Worm (Caenorhabditis elegans) whole organism, L3 larva: Measurements from ENCODE around the gene M01B2.13.

Experiments used
- aly-2 ChIP-seq: fragments of 150-350 bp; optimal IDR thresholded peaks from 2 replicates; lab custom pipeline; 2014; ENCODE audit warnings: missing biosample characterization, missing genetic modification characterization
- ama-1 ChIP-seq: fragments of 150-350 bp; optimal IDR thresholded peaks from 2 replicates; lab custom pipeline; 2018
- ceh-16 ChIP-seq: sonication (generic microtip); optimal IDR thresholded peaks from 2 replicates; lab custom pipeline; 2017; ENCODE audit warnings: missing biosample characterization, missing genetic modification characterization
- ceh-28 ChIP-seq: fragments of 150-350 bp; optimal IDR thresholded peaks from 2 replicates; lab custom pipeline; 2014; ENCODE audit warnings: missing biosample characterization, missing genetic modification reagents, missing genetic modification characterization
- ceh-82 ChIP-seq: fragments of 150-350 bp; optimal IDR thresholded peaks from 2 replicates; lab custom pipeline; 2014; ENCODE audit warnings: missing biosample characterization, missing genetic modification characterization
- elt-2 ChIP-seq: sonication (generic microtip); optimal IDR thresholded peaks from 2 replicates; lab custom pipeline; 2016; ENCODE audit warnings: missing genetic modification reagents, mild to moderate bottlenecking, missing genetic modification characterization, missing compliant biosample characterization
- elt-3 ChIP-seq, 3 experiments: fragments of 150-350 bp in 1 of 3; sonication (generic microtip) in 2 of 3; optimal IDR thresholded peaks; 2 replicates in 2 of 3; 4 replicates in 1 of 3; lab custom pipeline; 2014 to 2017; ENCODE audit warnings: missing biosample characterization in 3 of 3, missing genetic modification characterization in 3 of 3
- eor-1 ChIP-seq, 2 experiments: fragments of 150-350 bp; optimal IDR thresholded peaks; 2 replicates each; lab custom pipeline; 2014 to 2018; ENCODE audit warnings: missing biosample characterization in 2 of 2, missing genetic modification characterization in 2 of 2
- fkh-10 ChIP-seq: sonication (generic microtip); optimal IDR thresholded peaks from 2 replicates; lab custom pipeline; 2017; ENCODE audit warnings: missing biosample characterization, missing genetic modification reagents, missing genetic modification characterization
- fkh-2 ChIP-seq: fragments of 150-350 bp; optimal IDR thresholded peaks from 2 replicates; lab custom pipeline; 2014; ENCODE audit warnings: missing biosample characterization, missing genetic modification reagents, missing genetic modification characterization
- fos-1 ChIP-seq: fragments of 150-350 bp; optimal IDR thresholded peaks from 2 replicates; lab custom pipeline; 2014; ENCODE audit warnings: missing biosample characterization, missing genetic modification characterization
- hmg-11 ChIP-seq: sonication (generic microtip); optimal IDR thresholded peaks from 2 replicates; lab custom pipeline; 2016; ENCODE audit warnings: missing genetic modification characterization, missing compliant biosample characterization
- lin-39 ChIP-seq: fragments of 150-350 bp; optimal IDR thresholded peaks from 2 replicates; lab custom pipeline; 2018; ENCODE audit warnings: missing biosample characterization, missing genetic modification reagents, missing genetic modification characterization
- lsy-12 ChIP-seq: sonication (generic microtip); optimal IDR thresholded peaks from 2 replicates; lab custom pipeline; 2016; ENCODE audit warnings: mild to moderate bottlenecking, missing genetic modification characterization, missing compliant biosample characterization
- mml-1 ChIP-seq: fragments of 150-350 bp; sonication (generic microtip); optimal IDR thresholded peaks from 3 replicates; lab custom pipeline; 2014; ENCODE audit warnings: missing biosample characterization, missing genetic modification characterization
- nhr-11 ChIP-seq: fragments of 150-350 bp; optimal IDR thresholded peaks from 2 replicates; lab custom pipeline; 2014; ENCODE audit warnings: missing biosample characterization, missing genetic modification characterization
- nhr-237 ChIP-seq: fragments of 150-350 bp; optimal IDR thresholded peaks from 2 replicates; lab custom pipeline; 2014; ENCODE audit warnings: missing biosample characterization, missing genetic modification characterization
- nhr-25 ChIP-seq: sonication (generic microtip); optimal IDR thresholded peaks from 2 replicates; lab custom pipeline; 2017; ENCODE audit warnings: missing biosample characterization, missing genetic modification characterization
- nhr-28 ChIP-seq: fragments of 150-350 bp; optimal IDR thresholded peaks from 2 replicates; lab custom pipeline; 2014; ENCODE audit warnings: missing biosample characterization, missing genetic modification characterization
- nhr-43 ChIP-seq: sonication (generic microtip); optimal IDR thresholded peaks from 2 replicates; lab custom pipeline; 2016; ENCODE audit warnings: mild to moderate bottlenecking, missing genetic modification characterization, missing compliant biosample characterization; ENCODE audit not compliant: poor library complexity, severe bottlenecking
- nhr-67 ChIP-seq: fragments of 150-350 bp; optimal IDR thresholded peaks from 2 replicates; lab custom pipeline; 2014; ENCODE audit warnings: missing biosample characterization, missing genetic modification characterization
- nhr-76 ChIP-seq: fragments of 150-350 bp; sonication (generic microtip); optimal IDR thresholded peaks from 5 replicates; lab custom pipeline; 2014; ENCODE audit warnings: missing biosample characterization, missing genetic modification characterization
- nhr-77 ChIP-seq: fragments of 150-350 bp; optimal IDR thresholded peaks from 2 replicates; lab custom pipeline; 2014; ENCODE audit warnings: missing biosample characterization, missing genetic modification characterization
- pha-4 ChIP-seq: fragments of 150-350 bp; optimal IDR thresholded peaks from 2 replicates; lab custom pipeline; 2014; ENCODE audit warnings: missing biosample characterization, missing genetic modification reagents, missing genetic modification characterization
- skn-1 ChIP-seq: fragments of 150-350 bp; optimal IDR thresholded peaks from 2 replicates; lab custom pipeline; 2014; ENCODE audit warnings: missing biosample characterization, missing genetic modification characterization
- snpc-4 ChIP-seq: fragments of 150-350 bp; optimal IDR thresholded peaks from 2 replicates; lab custom pipeline; 2014; ENCODE audit warnings: missing biosample characterization, missing genetic modification characterization
- tbx-2 ChIP-seq: sonication (generic microtip); optimal IDR thresholded peaks from 2 replicates; lab custom pipeline; 2016; ENCODE audit warnings: mild to moderate bottlenecking, missing genetic modification characterization, missing compliant biosample characterization
- unc-39 ChIP-seq: sonication (generic microtip); optimal IDR thresholded peaks from 4 replicates; lab custom pipeline; 2017; ENCODE audit warnings: missing biosample characterization, missing genetic modification characterization
- unc-62 ChIP-seq: fragments of 150-350 bp; sonication (generic microtip); optimal IDR thresholded peaks from 4 replicates; lab custom pipeline; 2014; ENCODE audit warnings: missing biosample characterization, missing genetic modification reagents, missing genetic modification characterization
- ztf-11 ChIP-seq: fragments of 150-350 bp; optimal IDR thresholded peaks from 2 replicates; lab custom pipeline; 2014; ENCODE audit warnings: missing biosample characterization, missing genetic modification characterization

Gene M01B2.13

ce11 chrV:15240215-15240614, 25.5 kb downstream of the M01B2.13 start, which contains the start of gene srw-11:
Gene srw-11, minus strand, starts transcription at chrV:15240315.
- TF ChIP-seq nhr-77 (tag; lab: Kevin White, UChicago) (no peak), lin-39 (tag; lab: Kevin White, UChicago) (no peak), fkh-2 (no peak)

ce11 chrV:15238552-15238951, 27.2 kb downstream of the M01B2.13 start, which contains the start of gene srw-12:
Gene srw-12, minus strand, starts transcription at chrV:15238652.
- TF ChIP-seq nhr-237 (tag; lab: Kevin White, UChicago) = no peak

DNA sequence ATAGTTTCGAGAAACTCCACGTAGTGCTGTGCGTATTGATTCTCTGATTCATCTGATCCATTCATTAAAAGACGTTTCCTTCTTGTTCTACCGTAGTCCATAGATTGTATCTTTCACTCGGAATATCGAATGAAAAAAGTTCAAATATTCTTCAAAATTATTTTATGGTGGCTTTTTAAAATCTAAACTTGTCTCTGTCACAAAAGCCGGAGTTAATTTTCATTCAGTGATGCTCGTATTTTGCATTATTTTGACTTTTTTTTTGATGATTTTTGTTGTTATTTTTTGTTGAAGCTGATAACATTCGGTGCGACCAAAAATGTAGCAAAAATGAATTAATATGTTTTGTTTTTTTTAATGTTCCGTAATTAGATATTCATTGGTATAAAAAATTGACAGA, 30.1 kb downstream of the M01B2.13 start, which contains the start of gene nhr-164:
nhr-164 (minus strand) TSS at position 101 of the 400 bp plus-strand sequence.
- no peak for TF ChIP-seq snpc-4 (tag; lab: Kevin White, UChicago)
- no peak for TF ChIP-seq unc-39 (tag; lab: Kevin White, UChicago)
- no peak for TF ChIP-seq skn-1 (tag; lab: Kevin White, UChicago)
- no peak for TF ChIP-seq ztf-11
- no peak for TF ChIP-seq unc-62
- no peak for TF ChIP-seq mml-1 (tag; lab: Kevin White, UChicago)
- no peak for TF ChIP-seq ceh-28 (tag; lab: Kevin White, UChicago)
- no peak for TF ChIP-seq fos-1 (tag; lab: Kevin White, UChicago)
- TF ChIP-seq nhr-43 (tag; lab: Kevin White, UChicago) = no peak
- no peak for TF ChIP-seq eor-1 (tag; optimal IDR thresholded peaks at IDR 0.05; lab: Kevin White, UChicago)
- no peak for TF ChIP-seq nhr-77 (tag; lab: Kevin White, UChicago)
- TF ChIP-seq tbx-2 (tag; lab: Kevin White, UChicago) = no peak
- no peak for TF ChIP-seq pha-4 (tag; lab: Kevin White, UChicago)
- TF ChIP-seq fkh-2 = no peak
- no peak for TF ChIP-seq elt-3 (tag; optimal IDR thresholded peaks at IDR 0.05; lab: Kevin White, UChicago)
- no peak for TF ChIP-seq hmg-11 (tag; lab: Kevin White, UChicago)
- TF ChIP-seq, all 47 proteins: peak for 0

DNA sequence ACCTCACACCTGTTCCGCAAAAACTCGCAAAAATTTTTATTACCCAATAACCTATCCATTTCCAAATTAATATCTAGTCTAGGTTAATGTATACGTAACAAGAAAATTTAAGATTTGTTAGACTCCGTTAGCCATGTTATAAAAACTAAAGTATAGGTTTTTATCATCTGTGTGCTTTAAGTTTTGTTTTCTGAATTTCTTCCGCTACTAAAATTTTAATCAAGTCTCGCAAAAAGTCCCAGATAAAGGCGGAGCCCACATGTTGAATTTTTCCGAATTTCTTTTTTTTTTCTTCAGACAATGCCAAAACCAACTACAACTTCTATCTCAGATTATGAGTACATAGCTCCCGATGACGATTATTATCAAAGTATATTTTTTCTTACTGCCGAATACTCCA, 33.5 kb downstream of the M01B2.13 start, which contains the start of gene srw-13:
srw-13 (plus strand) TSS at position 301 of the 400 bp plus-strand sequence.
- TF ChIP-seq fkh-10 (GFP tag; lab: Kevin White, UChicago) = no peak
- TF ChIP-seq unc-39 (tag; lab: Kevin White, UChicago) = no peak
- no peak for TF ChIP-seq aly-2 (tag; lab: Kevin White, UChicago)
- no peak for TF ChIP-seq nhr-67
- no peak for TF ChIP-seq nhr-237 (tag; lab: Kevin White, UChicago)
- TF ChIP-seq ceh-16 (tag; lab: Kevin White, UChicago) = no peak
- TF ChIP-seq fkh-2 = no peak
- no peak for TF ChIP-seq nhr-25 (tag; lab: Kevin White, UChicago)
- no peak for TF ChIP-seq unc-62

DNA sequence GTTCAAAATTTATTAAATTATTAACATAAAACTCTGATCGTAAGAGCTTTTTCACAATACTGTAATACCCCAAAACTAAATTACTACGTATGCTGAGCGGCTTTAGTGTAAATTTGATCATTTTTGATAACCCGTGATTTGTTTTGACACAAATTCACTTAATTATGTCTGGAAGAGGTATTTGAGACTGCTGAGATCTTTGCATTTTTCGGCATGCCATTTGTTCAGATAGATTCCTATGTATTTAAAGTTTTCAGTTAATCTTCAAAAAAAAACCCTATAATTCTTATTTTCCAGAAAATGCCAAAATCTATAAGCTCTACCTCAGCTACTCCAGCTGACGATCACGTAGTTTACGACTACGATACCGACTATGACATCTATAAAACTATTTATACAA, 35.5 kb downstream of the M01B2.13 start, which contains the start of gene srw-15:
srw-15 (plus strand) TSS at position 301 of the 400 bp plus-strand sequence.
- TF ChIP-seq fos-1 (tag; lab: Kevin White, UChicago) = no peak
- TF ChIP-seq ama-1 (lab: Kevin White, UChicago) = no peak
- TF ChIP-seq nhr-67 = no peak

DNA sequence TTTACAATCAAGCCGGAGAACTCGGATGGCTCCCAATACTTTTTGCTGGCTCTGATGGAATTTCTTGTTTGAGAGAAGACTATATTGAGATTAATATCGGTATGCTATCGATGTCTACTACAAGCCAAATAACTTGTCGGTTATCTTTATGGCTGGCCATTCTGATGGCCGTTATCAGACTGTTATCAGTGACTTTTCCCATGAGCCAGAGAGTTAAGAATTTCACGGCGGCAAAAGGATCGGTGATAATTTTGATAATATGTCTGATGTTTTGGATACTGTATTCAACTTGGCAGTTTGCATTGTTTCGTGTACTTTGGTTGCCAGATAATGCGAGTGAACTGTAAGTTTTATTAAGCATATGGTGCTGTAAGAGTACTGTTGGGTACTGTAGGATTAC, 39.5 kb downstream of the M01B2.13 start:
- TF ChIP-seq nhr-76 (tag; lab: Kevin White, UChicago) (no peak), elt-2 (tag; lab: Kevin White, UChicago) (peak; percentile 56), ceh-82 (tag; lab: Kevin White, UChicago) (no peak)
- TF ChIP-seq, all 47 proteins: peak for 1

ce11 chrV:15225650-15226049, 40.1 kb downstream of the M01B2.13 start, which contains the start of gene srw-14:
Gene srw-14, plus strand, starts transcription at chrV:15225950.
- TF ChIP-seq elt-2 (tag; lab: Kevin White, UChicago) (no peak), nhr-28 (no peak), nhr-67 (no peak), unc-39 (tag; lab: Kevin White, UChicago) (no peak), lsy-12 (tag; lab: Kevin White, UChicago) (no peak), nhr-11 (tag; lab: Kevin White, UChicago) (no peak), fkh-10 (GFP tag; lab: Kevin White, UChicago) (no peak)
